Fruit fly (Drosophila melanogaster): ENCODE data around the gene Sp1.

dm6 chrX:9747503-9747902 lies 18.1 kb downstream of the Sp1 start:
- TF ChIP-seq CTCF (optimal IDR thresholded peaks at IDR 0.05) = no peak
- TF ChIP-seq CG8478 (optimal IDR thresholded peaks at IDR 0.05) = no peak

All from S2 (cell line).